Worm (Caenorhabditis elegans) whole organism, L4 larva: ENCODE results near the gene nspb-4.

Source experiments
- F10B5.3 ChIP-seq: sonication (generic microtip); optimal IDR thresholded peaks from 2 replicates; lab custom pipeline; 2016; ENCODE audit warnings: mild to moderate bottlenecking, missing genetic modification characterization, missing compliant biosample characterization
- F37D6.2 ChIP-seq: sonication (generic microtip); optimal IDR thresholded peaks from 2 replicates; lab custom pipeline; 2016; ENCODE audit warnings: mild to moderate bottlenecking, missing genetic modification characterization, missing compliant biosample characterization
- F44E2.7 ChIP-seq: fragments of 200-800 bp; sonication (Bioruptor generic); IDR thresholded peaks from 2 replicates; pipeline ENCODE4 v2.1.2; 2022; ENCODE audit warnings: missing genetic modification characterization, missing compliant biosample characterization
- R02D3.7 ChIP-seq: fragments of 150-350 bp; sonication (generic microtip); optimal IDR thresholded peaks from 3 replicates; lab custom pipeline; 2014; ENCODE audit warnings: missing biosample characterization, missing genetic modification characterization
- T26A8.4 ChIP-seq: fragments of 200-800 bp; sonication (Bioruptor generic); IDR thresholded peaks from 2 replicates; pipeline ENCODE4 v1.3.6; 2022; ENCODE audit warnings: missing genetic modification characterization, missing compliant biosample characterization
- Y5F2A.4 ChIP-seq: fragments of 200-800 bp; sonication (Bioruptor generic); optimal IDR thresholded peaks from 2 replicates; lab custom pipeline; 2018; ENCODE audit warnings: mild to moderate bottlenecking, missing genetic modification characterization, missing compliant biosample characterization
- ZK337.2 ChIP-seq: fragments of 200-800 bp; sonication (Bioruptor generic); IDR thresholded peaks from 2 replicates; pipeline ENCODE4 v1.3.6; 2022; ENCODE audit warnings: missing genetic modification reagents, missing genetic modification characterization, missing compliant biosample characterization
- aly-2 ChIP-seq: sonication (generic microtip); optimal IDR thresholded peaks from 2 replicates; lab custom pipeline; 2018; ENCODE audit warnings: missing biosample characterization, missing genetic modification characterization
- arid-1 ChIP-seq: fragments of 200-800 bp; sonication (Bioruptor generic); conservative IDR thresholded peaks from 2 replicates; pipeline ENCODE4 v1.3.6; 2022; ENCODE audit warnings: missing genetic modification reagents, missing genetic modification characterization, missing compliant biosample characterization
- ceh-28 ChIP-seq: fragments of 150-350 bp; optimal IDR thresholded peaks from 2 replicates; lab custom pipeline; 2014; ENCODE audit warnings: missing biosample characterization, missing genetic modification reagents, missing genetic modification characterization
- ceh-32 ChIP-seq: sonication (generic microtip); optimal IDR thresholded peaks from 2 replicates; lab custom pipeline; 2016; ENCODE audit warnings: mild to moderate bottlenecking, missing genetic modification characterization, missing compliant biosample characterization; ENCODE audit not compliant: poor library complexity
- ceh-82 ChIP-seq: sonication (generic microtip); optimal IDR thresholded peaks from 2 replicates; lab custom pipeline; 2017; ENCODE audit warnings: missing biosample characterization, missing genetic modification characterization
- cey-2 ChIP-seq: sonication (generic microtip); optimal IDR thresholded peaks from 3 replicates; lab custom pipeline; 2017; ENCODE audit warnings: missing genetic modification characterization, mild to moderate bottlenecking, missing compliant biosample characterization, antibody characterized with exemption, borderline replicate concordance; ENCODE audit not compliant: insufficient read depth
- dmd-6 ChIP-seq: fragments of 200-800 bp; sonication (Bioruptor generic); IDR thresholded peaks from 2 replicates; pipeline ENCODE4 v1.3.6; 2022; ENCODE audit warnings: missing genetic modification reagents, missing genetic modification characterization, missing compliant biosample characterization
- dmd-8 ChIP-seq: fragments of 200-800 bp; sonication (Bioruptor generic); IDR thresholded peaks from 2 replicates; pipeline ENCODE4 v1.3.6; 2022; ENCODE audit warnings: missing genetic modification characterization, missing compliant biosample characterization
- duxl-1 ChIP-seq: sonication (generic microtip); optimal IDR thresholded peaks from 2 replicates; lab custom pipeline; 2016; ENCODE audit warnings: mild to moderate bottlenecking, missing genetic modification characterization, moderate library complexity, missing compliant biosample characterization; ENCODE audit not compliant: poor library complexity
- dve-1 ChIP-seq: sonication (generic microtip); optimal IDR thresholded peaks from 2 replicates; lab custom pipeline; 2017; ENCODE audit warnings: antibody characterized with exemption, mild to moderate bottlenecking, missing genetic modification characterization, missing compliant biosample characterization; ENCODE audit not compliant: insufficient read depth
- egl-27 ChIP-seq: sonication (generic microtip); optimal IDR thresholded peaks from 3 replicates; lab custom pipeline; 2017; ENCODE audit warnings: missing biosample characterization, missing genetic modification reagents, missing genetic modification characterization
- egl-43 ChIP-seq: fragments of 200-800 bp; sonication (Bioruptor generic); IDR thresholded peaks from 2 replicates; pipeline ENCODE4 v1.3.6; 2022; ENCODE audit warnings: missing genetic modification reagents, missing genetic modification characterization, missing compliant biosample characterization
- fkh-10 ChIP-seq: fragments of 150-350 bp; optimal IDR thresholded peaks from 2 replicates; lab custom pipeline; 2014; ENCODE audit warnings: missing biosample characterization, missing genetic modification reagents, missing genetic modification characterization
- jun-1 ChIP-seq: fragments of 150-350 bp; optimal IDR thresholded peaks from 2 replicates; lab custom pipeline; 2014; ENCODE audit warnings: missing biosample characterization, missing genetic modification reagents, missing genetic modification characterization
- lin-1 ChIP-seq: fragments of 200-800 bp; sonication (Bioruptor generic); IDR thresholded peaks from 2 replicates; pipeline ENCODE4 v1.3.6; 2022; ENCODE audit warnings: missing genetic modification reagents, missing genetic modification characterization, missing compliant biosample characterization
- lin-13 ChIP-seq: fragments of 150-350 bp; optimal IDR thresholded peaks from 2 replicates; lab custom pipeline; 2014; ENCODE audit warnings: missing biosample characterization, missing genetic modification reagents, missing genetic modification characterization
- lin-38 ChIP-seq: fragments of 200-800 bp; sonication (Bioruptor generic); IDR thresholded peaks from 2 replicates; pipeline ENCODE4 v1.3.6; 2022; ENCODE audit warnings: missing genetic modification reagents, missing genetic modification characterization, missing compliant biosample characterization
- lsy-2 ChIP-seq, 2 experiments: fragments of 150-350 bp in 1 of 2; sonication (generic microtip) in 1 of 2; optimal IDR thresholded peaks; 2 replicates each; lab custom pipeline; 2014 to 2017; ENCODE audit warnings: missing biosample characterization in 2 of 2, missing genetic modification characterization in 2 of 2
- mdl-1 ChIP-seq, 2 experiments: fragments of 150-350 bp in 1 of 2; sonication (generic microtip) in 1 of 2; optimal IDR thresholded peaks; 2 replicates each; lab custom pipeline; 2014 to 2017; ENCODE audit warnings: missing biosample characterization in 2 of 2, missing genetic modification characterization in 2 of 2
- mdt-29 ChIP-seq: fragments of 200-800 bp; sonication (Bioruptor generic); IDR thresholded peaks from 2 replicates; pipeline ENCODE4 v1.3.6; 2022; ENCODE audit warnings: missing genetic modification reagents, missing genetic modification characterization, missing compliant biosample characterization
- mep-1 ChIP-seq: fragments of 150-350 bp; sonication (generic microtip); optimal IDR thresholded peaks from 3 replicates; lab custom pipeline; 2014; ENCODE audit warnings: missing biosample characterization, missing genetic modification characterization
- mes-2 ChIP-seq: sonication (generic microtip); optimal IDR thresholded peaks from 2 replicates; lab custom pipeline; 2016; ENCODE audit warnings: missing genotype, mild to moderate bottlenecking, missing genetic modification characterization, missing compliant biosample characterization; ENCODE audit not compliant: poor library complexity, severe bottlenecking
- mxl-2 ChIP-seq: fragments of 200-800 bp; sonication (Bioruptor generic); conservative IDR thresholded peaks from 2 replicates; pipeline ENCODE4 v1.3.6; 2022; ENCODE audit warnings: missing genetic modification reagents, missing genetic modification characterization, missing compliant biosample characterization
- mxl-3 ChIP-seq: fragments of 200-800 bp; sonication (Bioruptor generic); optimal IDR thresholded peaks from 2 replicates; lab custom pipeline; 2018; ENCODE audit warnings: mild to moderate bottlenecking, missing genetic modification characterization, missing compliant biosample characterization
- nhr-237 ChIP-seq: sonication (generic microtip); optimal IDR thresholded peaks from 2 replicates; lab custom pipeline; 2017; ENCODE audit warnings: missing biosample characterization, missing genetic modification characterization
- nhr-25 ChIP-seq: sonication (generic microtip); optimal IDR thresholded peaks from 2 replicates; lab custom pipeline; 2017; ENCODE audit warnings: missing genetic modification characterization, mild to moderate bottlenecking, missing compliant biosample characterization, antibody characterized with exemption, moderate library complexity, borderline replicate concordance; ENCODE audit not compliant: insufficient read depth
- nhr-28 ChIP-seq: fragments of 150-350 bp; optimal IDR thresholded peaks from 2 replicates; lab custom pipeline; 2014; ENCODE audit warnings: missing biosample characterization, missing genetic modification characterization
- nhr-41 ChIP-seq: fragments of 200-800 bp; sonication (Bioruptor generic); IDR thresholded peaks from 2 replicates; pipeline ENCODE4 v1.3.6; 2022; ENCODE audit warnings: missing genetic modification reagents, missing genetic modification characterization, missing compliant biosample characterization
- nhr-48 ChIP-seq: sonication (generic microtip); optimal IDR thresholded peaks from 2 replicates; lab custom pipeline; 2016; ENCODE audit warnings: mild to moderate bottlenecking, missing genetic modification characterization, missing compliant biosample characterization
- nhr-6 ChIP-seq: fragments of 150-350 bp; optimal IDR thresholded peaks from 2 replicates; lab custom pipeline; 2014; ENCODE audit warnings: missing biosample characterization, missing genetic modification characterization
- nhr-77 ChIP-seq: fragments of 150-350 bp; optimal IDR thresholded peaks from 2 replicates; lab custom pipeline; 2014; ENCODE audit warnings: missing biosample characterization, missing genetic modification characterization
- php-3 ChIP-seq: fragments of 200-800 bp; sonication (Bioruptor generic); IDR thresholded peaks from 2 replicates; pipeline ENCODE4 v1.3.6; 2022; ENCODE audit warnings: missing genetic modification reagents, missing genetic modification characterization, missing compliant biosample characterization
- saeg-2 ChIP-seq: fragments of 200-800 bp; sonication (Bioruptor generic); IDR thresholded peaks from 2 replicates; pipeline ENCODE4 v1.3.6; 2022; ENCODE audit warnings: missing genetic modification reagents, missing genetic modification characterization, missing compliant biosample characterization
- skn-1 ChIP-seq: fragments of 150-350 bp; optimal IDR thresholded peaks from 2 replicates; lab custom pipeline; 2014; ENCODE audit warnings: missing biosample characterization, missing genetic modification characterization
- tra-1 ChIP-seq: fragments of 200-800 bp; sonication (Bioruptor generic); IDR thresholded peaks from 2 replicates; pipeline ENCODE4 v1.3.6; 2022; ENCODE audit warnings: missing genetic modification reagents, missing genetic modification characterization, missing compliant biosample characterization
- unc-62 ChIP-seq, 3 experiments: fragments of 150-350 bp in 1 of 3; sonication (generic microtip); optimal IDR thresholded peaks in 2 of 3; peaks in 1 of 3; 1 replicate in 1 of 3; 2 replicates in 2 of 3; lab custom pipeline; 2014 to 2017; ENCODE audit warnings: missing biosample characterization in 3 of 3, missing genetic modification characterization in 3 of 3, missing genetic modification reagents in 3 of 3, missing genotype in 1 of 3
- zag-1 ChIP-seq: fragments of 150-350 bp; optimal IDR thresholded peaks from 2 replicates; lab custom pipeline; 2014; ENCODE audit warnings: missing biosample characterization, missing genetic modification characterization
- zfp-3 ChIP-seq: fragments of 200-800 bp; sonication (Bioruptor generic); conservative IDR thresholded peaks from 2 replicates; pipeline ENCODE4 v1.3.6; 2022; ENCODE audit warnings: missing genetic modification reagents, missing genetic modification characterization, missing compliant biosample characterization
- zip-11 ChIP-seq: fragments of 200-800 bp; sonication (Bioruptor generic); IDR thresholded peaks from 2 replicates; pipeline ENCODE4 v1.3.6; 2022; ENCODE audit warnings: missing genetic modification characterization, missing compliant biosample characterization
- zip-2 ChIP-seq: fragments of 150-350 bp; optimal IDR thresholded peaks from 2 replicates; lab custom pipeline; 2014; ENCODE audit warnings: missing biosample characterization, missing genetic modification characterization
- ztf-7 ChIP-seq: fragments of 150-350 bp; optimal IDR thresholded peaks from 2 replicates; lab custom pipeline; 2014; ENCODE audit warnings: missing biosample characterization, missing genetic modification characterization

nspb-4 gene

ce11 chrIV:6555388-6556330, 42.4 kb upstream of the nspb-4 start, which contains the start of gene paqr-1:
Gene paqr-1, minus strand, starts transcription at chrIV:6555438.
- TF ChIP-seq nhr-25 (tag; lab: Kevin White, UChicago) (no peak), ztf-7 (tag; lab: Kevin White, UChicago) (no peak), mdl-1 (tag; optimal IDR thresholded peaks at IDR 0.05; lab: Kevin White, UChicago) (peak in 1 of 2 experiments; percentile 74), tra-1 (GFP tag; lab: Robert Waterston, UW) (no peak), zfp-3 (GFP tag; lab: Robert Waterston, UW) (no peak), nhr-237 (no peak), dmd-6 (peak; percentile 58), ceh-32 (tag; lab: Kevin White, UChicago) (no peak), F37D6.2 (tag; lab: Kevin White, UChicago) (no peak), unc-62 (GFP tag; optimal IDR thresholded peaks at IDR 0.05 in 1 of 2; lab: Kevin White, UChicago) (peak in 1 of 2 experiments; percentile 9), unc-62 (tag; optimal IDR thresholded peaks at IDR 0.05; lab: Kevin White, UChicago) (no peak), F44E2.7 (GFP tag; lab: Robert Waterston, UW) (no peak), php-3 (no peak), ceh-28 (no peak), F10B5.3 (no peak), zip-2 (no peak), dve-1 (tag; lab: Kevin White, UChicago) (peak; percentile 56), Y5F2A.4 (no peak), mdt-29 (GFP tag; lab: Robert Waterston, UW) (no peak), nhr-77 (tag; lab: Kevin White, UChicago) (no peak), R02D3.7 (tag; lab: Kevin White, UChicago) (no peak), aly-2 (no peak), mxl-2 (no peak), jun-1 (no peak), zip-11 (no peak), nhr-48 (no peak), arid-1 (no peak), dmd-8 (GFP tag; lab: Robert Waterston, UW) (no peak), ceh-82 (no peak), lin-13 (GFP tag; lab: Kevin White, UChicago) (no peak), lsy-2 (tag; optimal IDR thresholded peaks at IDR 0.05; lab: Kevin White, UChicago) (peak in 1 of 2 experiments; percentile 43), nhr-6 (tag; lab: Kevin White, UChicago) (no peak), ZK337.2 (GFP tag; lab: Robert Waterston, UW) (no peak), saeg-2 (GFP tag; lab: Robert Waterston, UW) (no peak), egl-27 (tag; lab: Kevin White, UChicago) (no peak), mxl-3 (GFP tag; lab: Kevin White, UChicago) (peak; percentile 49), skn-1 (no peak), lin-38 (GFP tag; lab: Robert Waterston, UW) (0 out of 2 replicates have a peak, but pooled peaks have one; percentile 22), lin-1 (GFP tag; lab: Robert Waterston, UW) (no peak), fkh-10 (GFP tag; lab: Kevin White, UChicago) (no peak), mes-2 (tag; lab: Kevin White, UChicago) (peak; percentile 23), T26A8.4 (GFP tag; lab: Robert Waterston, UW) (no peak), zag-1 (tag; lab: Kevin White, UChicago) (no peak), duxl-1 (tag; lab: Kevin White, UChicago) (no peak), nhr-41 (no peak), mep-1 (tag; lab: Kevin White, UChicago) (peak; percentile 34), cey-2 (tag; lab: Kevin White, UChicago) (peak; percentile 80), nhr-28 (tag; lab: Kevin White, UChicago) (no peak), egl-43 (GFP tag; lab: Robert Waterston, UW) (no peak)
